Fruit fly (Drosophila melanogaster) whole organism, adult: ENCODE measurements around the gene Diap1.

Experiments
- CG11617 ChIP-seq: fragments of 200-800 bp; sonication (Bioruptor generic); optimal IDR thresholded peaks from 2 replicates; lab custom pipeline; 2017; ENCODE audit warnings: mild to moderate bottlenecking, missing biosample characterization, missing genetic modification reagents, missing genetic modification characterization
- CG12768 ChIP-seq: fragments of 200-800 bp; sonication (Bioruptor generic); optimal IDR thresholded peaks from 2 replicates; lab custom pipeline; 2017; ENCODE audit warnings: missing biosample characterization, missing genetic modification characterization, mild to moderate bottlenecking, moderate library complexity, missing genetic modification reagents
- CG14711 ChIP-seq: fragments of 200-800 bp; sonication (Bioruptor generic); optimal IDR thresholded peaks from 2 replicates; lab custom pipeline; 2018; ENCODE audit warnings: missing biosample characterization, mild to moderate bottlenecking, missing genetic modification characterization, moderate library complexity
- CG1620 ChIP-seq: fragments of 200-800 bp; sonication (Bioruptor generic); optimal IDR thresholded peaks from 2 replicates; lab custom pipeline; 2016; ENCODE audit warnings: missing biosample characterization, missing genetic modification characterization
- CG33017 ChIP-seq: fragments of 200-800 bp; sonication (Bioruptor generic); optimal IDR thresholded peaks from 2 replicates; lab custom pipeline; 2018; ENCODE audit warnings: missing biosample characterization, mild to moderate bottlenecking, missing genetic modification characterization, moderate library complexity
- CG5204 ChIP-seq: fragments of 200-800 bp; sonication (Bioruptor generic); optimal IDR thresholded peaks from 2 replicates; lab custom pipeline; 2016; ENCODE audit warnings: missing biosample characterization, missing genetic modification characterization
- CG7045 ChIP-seq: fragments of 200-800 bp; sonication (Bioruptor generic); optimal IDR thresholded peaks from 2 replicates; lab custom pipeline; 2017; ENCODE audit warnings: missing biosample characterization, mild to moderate bottlenecking, missing genetic modification characterization
- CG7101 ChIP-seq: fragments of 200-800 bp; sonication (Bioruptor generic); optimal IDR thresholded peaks from 2 replicates; lab custom pipeline; 2018; ENCODE audit warnings: missing biosample characterization, mild to moderate bottlenecking, missing genetic modification characterization, moderate library complexity
- Clk ChIP-seq: fragments of 200-800 bp; sonication (Bioruptor generic); optimal IDR thresholded peaks from 2 replicates; lab custom pipeline; 2017; ENCODE audit warnings: missing biosample characterization, missing genetic modification characterization
- Crg-1 ChIP-seq: fragments of 200-800 bp; sonication (Bioruptor generic); optimal IDR thresholded peaks from 2 replicates; lab custom pipeline; 2016; ENCODE audit warnings: missing biosample characterization, missing genetic modification characterization
- Hr96 ChIP-seq: fragments of 200-800 bp; sonication (Bioruptor generic); optimal IDR thresholded peaks from 2 replicates; lab custom pipeline; 2016; ENCODE audit warnings: missing biosample characterization, missing genetic modification characterization
- Mnt ChIP-seq: fragments of 200-800 bp; sonication (Bioruptor generic); optimal IDR thresholded peaks from 2 replicates; lab custom pipeline; 2016; ENCODE audit warnings: missing biosample characterization, mild to moderate bottlenecking, missing genetic modification characterization
- bab1 ChIP-seq: fragments of 200-800 bp; sonication (Bioruptor generic); optimal IDR thresholded peaks from 3 replicates; lab custom pipeline; 2019; ENCODE audit warnings: missing biosample characterization, mild to moderate bottlenecking, missing genetic modification characterization, moderate library complexity
- cic ChIP-seq: fragments of 200-800 bp; sonication (Bioruptor generic); optimal IDR thresholded peaks from 2 replicates; lab custom pipeline; 2017; ENCODE audit warnings: missing biosample characterization, mild to moderate bottlenecking, missing genetic modification characterization, moderate library complexity
- cnc ChIP-seq, 2 experiments: fragments of >200 bp; optimal IDR thresholded peaks; 2 replicates each; lab custom pipeline; 2017
- kay ChIP-seq: fragments of 200-800 bp; sonication (Bioruptor generic); peaks from one replicate; lab custom pipeline; 2016; ENCODE audit warnings: missing biosample characterization, missing genetic modification characterization, borderline replicate concordance
- ovo ChIP-seq: fragments of 200-800 bp; sonication (Bioruptor generic); optimal IDR thresholded peaks from 2 replicates; lab custom pipeline; 2016; ENCODE audit warnings: missing biosample characterization, missing genetic modification characterization
- pad ChIP-seq: fragments of 200-800 bp; sonication (Bioruptor generic); optimal IDR thresholded peaks from 3 replicates; lab custom pipeline; 2017; ENCODE audit warnings: missing biosample characterization, missing genetic modification characterization, mild to moderate bottlenecking, moderate library complexity, missing genetic modification reagents
- tj ChIP-seq: fragments of 200-800 bp; sonication (Bioruptor generic); optimal IDR thresholded peaks from 3 replicates; lab custom pipeline; 2017; ENCODE audit warnings: missing biosample characterization, mild to moderate bottlenecking, missing genetic modification characterization, moderate library complexity
- toe ChIP-seq: fragments of 200-800 bp; sonication (Bioruptor generic); optimal IDR thresholded peaks from 2 replicates; lab custom pipeline; 2016; ENCODE audit warnings: missing biosample characterization, missing genetic modification characterization

The Diap1 gene

dm6 chr3L:16016911-16017310 lies 33.9 kb downstream of the Diap1 start:
- TF ChIP-seq ovo (GFP tag; lab: Kevin White, UChicago) (no peak), cic (no peak), CG1620 (GFP tag; lab: Kevin White, UChicago) (no peak), pad (no peak), CG7101 (tag; lab: Kevin White, UChicago) (no peak), CG7045 (GFP tag; lab: Kevin White, UChicago) (no peak), CG5204 (no peak)

dm6 chr3L:16015765-16016760 lies 34.8 kb downstream of the Diap1 start:
- TF ChIP-seq CG7101 (tag; lab: Kevin White, UChicago) (no peak), cic (no peak), Hr96 (GFP tag; lab: Kevin White, UChicago) (no peak)

dm6 chr3L:16014515-16014914 lies 36.3 kb downstream of the Diap1 start:
- TF ChIP-seq ovo (GFP tag; lab: Kevin White, UChicago), result no peak
- no peak for TF ChIP-seq Clk (GFP tag; lab: Kevin White, UChicago)
- no peak for TF ChIP-seq CG1620 (GFP tag; lab: Kevin White, UChicago)
- TF ChIP-seq Mnt (GFP tag; lab: Kevin White, UChicago), result no peak
- no peak for TF ChIP-seq cic

- TF ChIP-seq CG5204, result no peak
- no peak for TF ChIP-seq tj (GFP tag; lab: Kevin White, UChicago)
- TF ChIP-seq CG11617, result no peak
- TF ChIP-seq pad, result no peak
- no peak for TF ChIP-seq cnc (optimal IDR thresholded peaks at IDR 0.05; lab: Kevin White, UChicago)
- TF ChIP-seq toe (GFP tag; lab: Kevin White, UChicago), result no peak
- TF ChIP-seq cic, result no peak
- no peak for TF ChIP-seq Hr96 (GFP tag; lab: Kevin White, UChicago)
Measured at dm6 chr3L:16013198-16013982, 37.4 kb downstream of the Diap1 start.

dm6 chr3L:16012315-16012950 lies 38.4 kb downstream of the Diap1 start:
- TF ChIP-seq Mnt (GFP tag; lab: Kevin White, UChicago), result no peak

dm6 chr3L:16011319-16012210 lies 39.3 kb downstream of the Diap1 start, which contains the start of gene mib1:
Gene mib1 (minus strand): TSS chr3L:16011812.
- TF ChIP-seq CG1620 (GFP tag; lab: Kevin White, UChicago), result no peak
- peak; percentile 76 for TF ChIP-seq cic
- no peak for TF ChIP-seq Clk (GFP tag; lab: Kevin White, UChicago)
- peak; percentile 71 for TF ChIP-seq bab1
- peak; percentile 5 for TF ChIP-seq CG11617
- no peak for TF ChIP-seq cnc (optimal IDR thresholded peaks at IDR 0.05; lab: Kevin White, UChicago)
- no peak for TF ChIP-seq CG5204
- peak; percentile 29 for TF ChIP-seq CG7101 (tag; lab: Kevin White, UChicago)
- peak; percentile 53 for TF ChIP-seq pad
- no peak for TF ChIP-seq Crg-1 (GFP tag; lab: Kevin White, UChicago)
- no peak for TF ChIP-seq CG33017
- no peak for TF ChIP-seq toe (GFP tag; lab: Kevin White, UChicago)
- TF ChIP-seq ovo (GFP tag; lab: Kevin White, UChicago), result peak; percentile 44
- TF ChIP-seq kay (GFP tag; lab: Kevin White, UChicago), result no peak
- TF ChIP-seq CG14711 (tag; lab: Kevin White, UChicago), result peak; percentile 40
- peak; percentile 31 for TF ChIP-seq CG12768 (GFP tag; lab: Kevin White, UChicago)
- TF ChIP-seq Hr96 (GFP tag; lab: Kevin White, UChicago), result peak; percentile 31
- peak; percentile 22 for TF ChIP-seq tj (GFP tag; lab: Kevin White, UChicago)
- TF ChIP-seq Mnt (GFP tag; lab: Kevin White, UChicago), result peak; percentile 30
- no peak for TF ChIP-seq CG7045 (GFP tag; lab: Kevin White, UChicago)
